Worm (Caenorhabditis elegans): ENCODE measurements around the gene ZK1248.17.

DNA sequence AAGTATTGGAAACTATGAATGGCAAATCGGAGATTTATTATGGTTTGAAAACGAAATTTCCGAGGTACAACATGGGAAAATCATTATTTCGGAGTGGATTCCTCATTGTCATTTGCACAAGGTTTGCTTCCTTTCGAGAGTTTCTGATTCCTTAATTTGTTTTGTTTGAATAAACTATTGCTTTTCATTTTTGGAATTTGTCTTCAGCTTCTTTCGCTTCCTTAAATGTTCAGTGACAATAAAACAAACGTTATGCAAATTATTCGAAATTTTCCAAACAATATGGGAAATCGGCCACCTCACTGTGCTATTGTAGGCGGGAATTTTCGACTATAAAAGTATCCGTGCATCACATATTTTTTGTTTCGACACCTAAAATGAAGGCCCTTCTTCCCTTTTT, 3.5 kb downstream of the ZK1248.17 start, which contains the start of gene nep-25:
- TF ChIP-seq tab-1 (GFP tag; IDR thresholded peaks at IDR 0.05) (no peak), T22C8.4 (GFP tag; IDR thresholded peaks at IDR 0.05) (no peak), flt-1 (GFP tag; IDR thresholded peaks at IDR 0.05) (no peak), cog-1 (tag; optimal IDR thresholded peaks at IDR 0.05) (no peak)
